Worm (Caenorhabditis elegans): ENCODE data around the gene T02G5.14.

Gene T02G5.14

ce11 chrII:7090852-7091251 lies 6.7 kb downstream of the T02G5.14 start:
- TF ChIP-seq sox-2 (GFP tag; IDR thresholded peaks at IDR 0.05) (no peak), pag-3 (tag; optimal IDR thresholded peaks at IDR 0.05; ENCODE audit: borderline replicate concordance) (no peak), npax-4 (tag; optimal IDR thresholded peaks at IDR 0.05) (no peak), fkh-6 (tag; optimal IDR thresholded peaks at IDR 0.05) (no peak), unc-42 (tag; optimal IDR thresholded peaks at IDR 0.05) (no peak), ztf-16 (tag; optimal IDR thresholded peaks at IDR 0.05) (no peak)

- no peak for TF ChIP-seq ttx-3 (tag; optimal IDR thresholded peaks at IDR 0.05)
- TF ChIP-seq dmd-4 (tag; optimal IDR thresholded peaks at IDR 0.05; ENCODE audit: borderline replicate concordance): no peak
- no peak for TF ChIP-seq tbx-7 (tag; optimal IDR thresholded peaks at IDR 0.05)
- no peak for TF ChIP-seq unc-3 (GFP tag; conservative IDR thresholded peaks at IDR 0.05)
- no peak for TF ChIP-seq unc-3 (tag; optimal IDR thresholded peaks at IDR 0.05)
- no peak for TF ChIP-seq C38D4.7 (GFP tag; optimal IDR thresholded peaks at IDR 0.05)
- no peak for TF ChIP-seq zip-5 (tag; optimal IDR thresholded peaks at IDR 0.05)
- no peak for TF ChIP-seq eyg-1 (tag; optimal IDR thresholded peaks at IDR 0.05)
- TF ChIP-seq ama-1 (optimal IDR thresholded peaks at IDR 0.05): peak; percentile 73
Measured at ce11 chrII:7093339-7093821, 9.3 kb downstream of the T02G5.14 start, which contains the start of gene T02G5.3. TSS of gene T02G5.3 (plus strand) at chrII:7093389.

ce11 chrII:7095970-7096369 lies 11.8 kb downstream of the T02G5.14 start:
- TF ChIP-seq che-1 (tag; optimal IDR thresholded peaks at IDR 0.05) (no peak), rnt-1 (tag; optimal IDR thresholded peaks at IDR 0.05) (no peak), K09A11.1 (tag; optimal IDR thresholded peaks at IDR 0.05; ENCODE audit: insufficient read depth) (no peak), T23F11.4 (GFP tag; optimal IDR thresholded peaks at IDR 0.05) (no peak), ceh-24 (tag; optimal IDR thresholded peaks at IDR 0.05) (no peak), tbx-2 (tag; optimal IDR thresholded peaks at IDR 0.05) (no peak), sox-2 (GFP tag; IDR thresholded peaks at IDR 0.05) (no peak), ets-4 (tag; optimal IDR thresholded peaks at IDR 0.05) (no peak), ceh-34 (tag; optimal IDR thresholded peaks at IDR 0.05) (no peak), ceh-14 (tag; optimal IDR thresholded peaks at IDR 0.05) (no peak), ceh-6 (GFP tag; optimal IDR thresholded peaks at IDR 0.05) (no peak), elt-4 (tag; optimal IDR thresholded peaks at IDR 0.05) (no peak), hlh-6 (tag; optimal IDR thresholded peaks at IDR 0.05) (no peak), sdc-2 (tag; optimal IDR thresholded peaks at IDR 0.05) (no peak), ceh-48 (tag; optimal IDR thresholded peaks at IDR 0.05) (no peak), pat-9 (tag; optimal IDR thresholded peaks at IDR 0.05) (no peak), zip-5 (tag; optimal IDR thresholded peaks at IDR 0.05) (no peak), lim-6 (tag; optimal IDR thresholded peaks at IDR 0.05) (no peak), elt-2 (tag; optimal IDR thresholded peaks at IDR 0.05) (no peak), syd-9 (tag; optimal IDR thresholded peaks at IDR 0.05) (no peak)

- TF ChIP-seq che-1 (tag; optimal IDR thresholded peaks at IDR 0.05) (no peak), Y22D7AL.16 (tag; optimal IDR thresholded peaks at IDR 0.05) (no peak), T23F11.4 (GFP tag; optimal IDR thresholded peaks at IDR 0.05) (no peak), unc-3 (GFP tag; conservative IDR thresholded peaks at IDR 0.05) (no peak), unc-3 (tag; optimal IDR thresholded peaks at IDR 0.05) (no peak), elt-4 (tag; optimal IDR thresholded peaks at IDR 0.05) (no peak), gmeb-2 (tag; optimal IDR thresholded peaks at IDR 0.05) (no peak), rnt-1 (tag; optimal IDR thresholded peaks at IDR 0.05) (no peak)
Measured at ce11 chrII:7098578-7098977, 14.5 kb downstream of the T02G5.14 start, which contains the start of gene mct-5. TSS of gene mct-5 (minus strand) at chrII:7098593.

ce11 chrII:7099231-7099630 lies 15.1 kb downstream of the T02G5.14 start:
- no peak for TF ChIP-seq K09A11.1 (tag; optimal IDR thresholded peaks at IDR 0.05; ENCODE audit: insufficient read depth)
- no peak for TF ChIP-seq ttx-3 (tag; optimal IDR thresholded peaks at IDR 0.05)
- no peak for TF ChIP-seq ets-4 (tag; optimal IDR thresholded peaks at IDR 0.05)
- TF ChIP-seq ref-2 (tag; optimal IDR thresholded peaks at IDR 0.05): no peak
- TF ChIP-seq syd-9 (tag; optimal IDR thresholded peaks at IDR 0.05): no peak
- no peak for TF ChIP-seq pros-1 (tag; optimal IDR thresholded peaks at IDR 0.05)
- TF ChIP-seq hlh-8 (tag; optimal IDR thresholded peaks at IDR 0.05): no peak
- TF ChIP-seq ztf-16 (tag; optimal IDR thresholded peaks at IDR 0.05): no peak
- TF ChIP-seq fkh-10 (GFP tag; optimal IDR thresholded peaks at IDR 0.05): no peak
- no peak for TF ChIP-seq dmd-4 (tag; optimal IDR thresholded peaks at IDR 0.05; ENCODE audit: borderline replicate concordance)
- no peak for TF ChIP-seq lin-11 (tag; optimal IDR thresholded peaks at IDR 0.05)
- TF ChIP-seq elt-2 (tag; optimal IDR thresholded peaks at IDR 0.05): no peak

Data from whole organism, late embryonic.